Fruit fly (Drosophila melanogaster): ENCODE data around the gene mthl15.

mthl15 gene

dm6 chr2L:10206633-10207162 lies 31.4 kb downstream of the mthl15 start, which contains the start of gene Snx17:
Gene Snx17, minus strand, starts transcription at chr2L:10206961.
- 0 out of 3 replicates have a peak, but pooled peaks have one; percentile 12 for TF ChIP-seq CG34422 (GFP tag; IDR thresholded peaks at IDR 0.05)
- peak; percentile 52; the same call in 1 of the 4 replicates for TF ChIP-seq Dll (GFP tag; IDR thresholded peaks at IDR 0.05; ENCODE audit: partially characterized antibody)
- TF ChIP-seq CG30020 (tag; optimal IDR thresholded peaks at IDR 0.05): peak; percentile 19
- TF ChIP-seq CG16813 (GFP tag; IDR thresholded peaks at IDR 0.05; ENCODE audit: partially characterized antibody): 0 out of 3 replicates have a peak, but pooled peaks have one; percentile 22
- TF ChIP-seq Dbx (GFP tag; IDR thresholded peaks at IDR 0.05): peak; percentile 29; the same call in 1 of the 3 replicates
- TF ChIP-seq Rx (GFP tag; IDR thresholded peaks at IDR 0.05): no peak
- peak; percentile 12 for TF ChIP-seq YL-1 (GFP tag; optimal IDR thresholded peaks at IDR 0.05)
- TF ChIP-seq crp (GFP tag; optimal IDR thresholded peaks at IDR 0.05): peak in 1 of 2 experiments; percentile 31
- TF ChIP-seq Lhr (GFP tag; optimal IDR thresholded peaks at IDR 0.05): no peak
- TF ChIP-seq CG6272 (GFP tag; IDR thresholded peaks at IDR 0.05): no peak
- peak; percentile 36 for TF ChIP-seq Dp (GFP tag; optimal IDR thresholded peaks at IDR 0.05)
- no peak for TF ChIP-seq tap (tag; optimal IDR thresholded peaks at IDR 0.05)
- peak; percentile 52; the same call in 1 of the 2 replicates for TF ChIP-seq MBD-R2 (GFP tag; IDR thresholded peaks at IDR 0.05)
- TF ChIP-seq Bgb (GFP tag; IDR thresholded peaks at IDR 0.05; ENCODE audit: partially characterized antibody): 0 out of 2 replicates have a peak, but pooled peaks have one; percentile 8
- peak; percentile 3 for TF ChIP-seq BEAF-32 (GFP tag; optimal IDR thresholded peaks at IDR 0.05)
- TF ChIP-seq CG11093 (GFP tag; IDR thresholded peaks at IDR 0.05): no peak
- TF ChIP-seq wek (GFP tag; optimal IDR thresholded peaks at IDR 0.05): peak; percentile 26
- TF ChIP-seq Myb (GFP tag; optimal IDR thresholded peaks at IDR 0.05): peak; percentile 68
- TF ChIP-seq bbx (GFP tag; IDR thresholded peaks at IDR 0.05; ENCODE audit: partially characterized antibody): peak; percentile 24; the same call in 1 of the 2 replicates
- TF ChIP-seq CG14860 (GFP tag; IDR thresholded peaks at IDR 0.05; ENCODE audit: partially characterized antibody): no peak
- no peak for TF ChIP-seq CG12236 (GFP tag; optimal IDR thresholded peaks at IDR 0.05)
- TF ChIP-seq CG9797 (GFP tag; optimal IDR thresholded peaks at IDR 0.05): peak; percentile 66
- no peak for TF ChIP-seq bcd (GFP tag; optimal IDR thresholded peaks at IDR 0.05)
- peak; percentile 67 for TF ChIP-seq MESR4 (GFP tag; optimal IDR thresholded peaks at IDR 0.05)
- peak; percentile 68 for TF ChIP-seq gfzf (GFP tag; optimal IDR thresholded peaks at IDR 0.05)
- no peak for TF ChIP-seq eve (GFP tag; optimal IDR thresholded peaks at IDR 0.05)
- peak; percentile 12 for TF ChIP-seq ewg (GFP tag; optimal IDR thresholded peaks at IDR 0.05)
- TF ChIP-seq E2f2 (GFP tag; IDR thresholded peaks at IDR 0.05): peak; percentile 32; the same call in 1 of the 2 replicates
- TF ChIP-seq CG15479 (GFP tag; optimal IDR thresholded peaks at IDR 0.05): no peak
- no peak for TF ChIP-seq CG13123 (GFP tag; optimal IDR thresholded peaks at IDR 0.05)
- TF ChIP-seq pzg (GFP tag; optimal IDR thresholded peaks at IDR 0.05): peak; percentile 43
- TF ChIP-seq CG8281 (tag; optimal IDR thresholded peaks at IDR 0.05): no peak
- TF ChIP-seq stwl (tag; optimal IDR thresholded peaks at IDR 0.05): peak; percentile 1
- TF ChIP-seq ci (GFP tag; IDR thresholded peaks at IDR 0.05): 0 out of 3 replicates have a peak, but pooled peaks have one; percentile 21
- no peak for TF ChIP-seq CG14965 (GFP tag; optimal IDR thresholded peaks at IDR 0.05; ENCODE audit: borderline replicate concordance)
- TF ChIP-seq CG4617 (GFP tag; optimal IDR thresholded peaks at IDR 0.05; ENCODE audit: borderline replicate concordance): peak; percentile 69

dm6 chr2L:10205940-10206339 lies 32.2 kb downstream of the mthl15 start:
- TF ChIP-seq CG34422 (GFP tag; IDR thresholded peaks at IDR 0.05) (0 out of 3 replicates have a peak, but pooled peaks have one; percentile 24), Med (GFP tag) (peak; percentile 53), ash1 (GFP tag; optimal IDR thresholded peaks at IDR 0.05) (no peak)

Measured in whole organism, embryonic.